Worm (Caenorhabditis elegans): ENCODE results near the gene aman-2.

The aman-2 gene

ce11 chrV:11887988-11888499 lies 45.0 kb downstream of the aman-2 start, which contains the start of gene adh-1 (continued):
- TF ChIP-seq ama-1 (optimal IDR thresholded peaks at IDR 0.05) (peak; percentile 95), ceh-8 (GFP tag; optimal IDR thresholded peaks at IDR 0.05) (no peak)

ce11 chrV:11885939-11886338 lies 47.1 kb downstream of the aman-2 start:
- no peak for TF ChIP-seq mef-2 (tag; optimal IDR thresholded peaks at IDR 0.05)
- TF ChIP-seq dsc-1 (tag; optimal IDR thresholded peaks at IDR 0.05): no peak
- peak; percentile 83 for TF ChIP-seq nhr-90 (tag; optimal IDR thresholded peaks at IDR 0.05; ENCODE audit: poor library complexity)
- TF ChIP-seq unc-98 (GFP tag; IDR thresholded peaks at IDR 0.05): no peak
- TF ChIP-seq ama-1 (optimal IDR thresholded peaks at IDR 0.05): peak; percentile 10
- peak; percentile 0 for TF ChIP-seq C04F5.9 (tag; optimal IDR thresholded peaks at IDR 0.05)
- TF ChIP-seq efl-3 (GFP tag; optimal IDR thresholded peaks at IDR 0.05): no peak
- peak; percentile 94 for TF ChIP-seq lin-14 (GFP tag; optimal IDR thresholded peaks at IDR 0.05)
- no peak for TF ChIP-seq hlh-17 (GFP tag; optimal IDR thresholded peaks at IDR 0.05; ENCODE audit: borderline replicate concordance)
- no peak for TF ChIP-seq nhr-28 (tag; optimal IDR thresholded peaks at IDR 0.05)
- no peak for TF ChIP-seq zag-1 (tag; optimal IDR thresholded peaks at IDR 0.05)
- TF ChIP-seq isw-1 (GFP tag; IDR thresholded peaks at IDR 0.05): no peak
- TF ChIP-seq dpl-1 (GFP tag; optimal IDR thresholded peaks at IDR 0.05): peak in 2 of 3 experiments; percentile 24 to 51
- TF ChIP-seq elt-3 (tag; optimal IDR thresholded peaks at IDR 0.05): peak in 3 of 6 experiments; percentile 34 to 89 (median 87)
- peak; percentile 96 for TF ChIP-seq nhr-71 (tag; optimal IDR thresholded peaks at IDR 0.05)
- TF ChIP-seq tbx-2 (tag; optimal IDR thresholded peaks at IDR 0.05): peak; percentile 90
- peak; percentile 62 for TF ChIP-seq swsn-7 (tag; optimal IDR thresholded peaks at IDR 0.05)
- TF ChIP-seq nhr-47 (tag; optimal IDR thresholded peaks at IDR 0.05): peak; percentile 60
- TF ChIP-seq irx-1 (tag; optimal IDR thresholded peaks at IDR 0.05): peak; percentile 13
- TF ChIP-seq xbp-1 (tag; optimal IDR thresholded peaks at IDR 0.05): peak; percentile 31
- TF ChIP-seq mab-9 (GFP tag; IDR thresholded peaks at IDR 0.05): no peak
- peak; percentile 97 for TF ChIP-seq nhr-20 (tag; optimal IDR thresholded peaks at IDR 0.05)
- TF ChIP-seq fos-1 (tag; optimal IDR thresholded peaks at IDR 0.05): no peak
- TF ChIP-seq nhr-19 (GFP tag; conservative IDR thresholded peaks at IDR 0.05): peak; percentile 99
- no peak for TF ChIP-seq nhr-76 (tag; optimal IDR thresholded peaks at IDR 0.05)
- TF ChIP-seq rnt-1 (tag; optimal IDR thresholded peaks at IDR 0.05): peak; percentile 75
- TF ChIP-seq nhr-11 (tag; optimal IDR thresholded peaks at IDR 0.05): no peak
- TF ChIP-seq lin-39 (tag; optimal IDR thresholded peaks at IDR 0.05): peak; percentile 18
- no peak for TF ChIP-seq fkh-10 (GFP tag; optimal IDR thresholded peaks at IDR 0.05)
- TF ChIP-seq hpl-2 (GFP tag; optimal IDR thresholded peaks at IDR 0.05): no peak
- TF ChIP-seq tlp-1 (tag; optimal IDR thresholded peaks at IDR 0.05): no peak
- peak; percentile 51 to 56 for TF ChIP-seq lsy-2 (tag; optimal IDR thresholded peaks at IDR 0.05)
- peak; percentile 90 for TF ChIP-seq nhr-85 (tag)
- TF ChIP-seq ztf-4 (tag; optimal IDR thresholded peaks at IDR 0.05): peak; percentile 50
- TF ChIP-seq alr-1 (tag; optimal IDR thresholded peaks at IDR 0.05; ENCODE audit: borderline replicate concordance): no peak
- TF ChIP-seq nhr-237 (tag; optimal IDR thresholded peaks at IDR 0.05): no peak
- TF ChIP-seq C34B4.2 (tag; optimal IDR thresholded peaks at IDR 0.05): no peak
- TF ChIP-seq nhr-12 (tag; optimal IDR thresholded peaks at IDR 0.05): no peak
- peak; percentile 39 for TF ChIP-seq sup-37 (GFP tag; optimal IDR thresholded peaks at IDR 0.05)
- peak; percentile 41; the same call in 1 of the 2 replicates for TF ChIP-seq grh-1 (GFP tag; IDR thresholded peaks at IDR 0.05)
- TF ChIP-seq snu-23 (GFP tag; optimal IDR thresholded peaks at IDR 0.05): peak; percentile 91
- TF ChIP-seq lir-3 (tag; optimal IDR thresholded peaks at IDR 0.05; ENCODE audit: poor library complexity): peak; percentile 68
- TF ChIP-seq egl-13 (tag; optimal IDR thresholded peaks at IDR 0.05): no peak
- TF ChIP-seq sptf-1 (tag; optimal IDR thresholded peaks at IDR 0.05): no peak
- no peak for TF ChIP-seq sox-4 (tag; optimal IDR thresholded peaks at IDR 0.05)
- TF ChIP-seq ztf-11 (tag; optimal IDR thresholded peaks at IDR 0.05): no peak
- no peak for TF ChIP-seq pqm-1 (tag; optimal IDR thresholded peaks at IDR 0.05)
- peak; percentile 83 for TF ChIP-seq unc-130 (tag; optimal IDR thresholded peaks at IDR 0.05)
- no peak for TF ChIP-seq vab-15 (tag; optimal IDR thresholded peaks at IDR 0.05)
- TF ChIP-seq nhr-84 (tag; optimal IDR thresholded peaks at IDR 0.05): no peak

All from whole organism, L1 larva.